Fruit fly (Drosophila melanogaster) whole organism, prepupa: Measurements from ENCODE around the gene Pisd.

Source experiments
- Blimp-1 ChIP-seq: fragments of 200-800 bp; sonication (Bioruptor generic); optimal IDR thresholded peaks from 3 replicates; lab custom pipeline; 2017; ENCODE audit warnings: missing biosample characterization, missing genetic modification characterization, mild to moderate bottlenecking, moderate library complexity, missing genetic modification reagents
- CG10631 ChIP-seq: fragments of 200-800 bp; sonication (Bioruptor generic); optimal IDR thresholded peaks from 2 replicates; lab custom pipeline; 2016; ENCODE audit warnings: missing biosample characterization, missing genetic modification characterization
- CG11762 ChIP-seq: fragments of 200-800 bp; sonication (Bioruptor generic); optimal IDR thresholded peaks from 3 replicates; lab custom pipeline; 2016; ENCODE audit warnings: missing biosample characterization, missing genetic modification characterization; ENCODE audit not compliant: insufficient read depth
- CG11902 ChIP-seq: fragments of 200-800 bp; sonication (Bioruptor generic); optimal IDR thresholded peaks from 3 replicates; lab custom pipeline; 2016; ENCODE audit warnings: missing biosample characterization, missing genetic modification characterization
- CG15336 ChIP-seq: fragments of 200-800 bp; sonication (Bioruptor generic); IDR thresholded peaks from 2 replicates; pipeline ENCODE4 v1.3.6; 2022; ENCODE audit warnings: missing biosample characterization, missing genetic modification characterization
- CG1621 ChIP-seq: fragments of 200-800 bp; sonication (Bioruptor generic); optimal IDR thresholded peaks from 3 replicates; lab custom pipeline; 2018; ENCODE audit warnings: missing biosample characterization, mild to moderate bottlenecking, missing genetic modification characterization
- CG3032 ChIP-seq: fragments of 200-800 bp; optimal IDR thresholded peaks from 2 replicates; lab custom pipeline; 2019; ENCODE audit warnings: missing biosample characterization, mild to moderate bottlenecking, missing genetic modification characterization, moderate library complexity
- CG32006 ChIP-seq: fragments of 200-800 bp; sonication (Bioruptor generic); optimal IDR thresholded peaks from 3 replicates; lab custom pipeline; 2017; ENCODE audit warnings: missing biosample characterization, mild to moderate bottlenecking, missing genetic modification characterization
- CG34406 ChIP-seq: fragments of 200-800 bp; sonication (Bioruptor generic); optimal IDR thresholded peaks from 3 replicates; lab custom pipeline; 2016; ENCODE audit warnings: missing biosample characterization, missing genetic modification characterization
- CG3919 ChIP-seq: fragments of 200-800 bp; sonication (Bioruptor generic); optimal IDR thresholded peaks from 3 replicates; lab custom pipeline; 2016; ENCODE audit warnings: missing biosample characterization, missing genetic modification characterization
- CG4318 ChIP-seq: fragments of 200-800 bp; sonication (Bioruptor generic); optimal IDR thresholded peaks from 3 replicates; lab custom pipeline; 2017; ENCODE audit warnings: missing biosample characterization, mild to moderate bottlenecking, missing genetic modification characterization
- CG6276 ChIP-seq: fragments of 200-800 bp; sonication (Bioruptor generic); optimal IDR thresholded peaks from 2 replicates; lab custom pipeline; 2017; ENCODE audit warnings: missing biosample characterization, mild to moderate bottlenecking, missing genetic modification characterization
- CG6808 ChIP-seq: fragments of 200-800 bp; sonication (Bioruptor generic); optimal IDR thresholded peaks from 3 replicates; lab custom pipeline; 2017; ENCODE audit warnings: missing biosample characterization, missing genetic modification characterization, mild to moderate bottlenecking, moderate library complexity, missing genetic modification reagents
- CG6854 ChIP-seq: fragments of 200-800 bp; sonication (Bioruptor generic); optimal IDR thresholded peaks from 2 replicates; lab custom pipeline; 2017; ENCODE audit warnings: missing biosample characterization, mild to moderate bottlenecking, missing genetic modification characterization
- CG7368 ChIP-seq: fragments of 200-800 bp; sonication (Bioruptor generic); optimal IDR thresholded peaks from 3 replicates; lab custom pipeline; 2016; ENCODE audit warnings: missing biosample characterization, missing genetic modification characterization
- CG8319 ChIP-seq: fragments of 200-800 bp; sonication (Bioruptor generic); optimal IDR thresholded peaks from 3 replicates; lab custom pipeline; 2016; ENCODE audit warnings: missing biosample characterization, missing genetic modification characterization
- CG8632 ChIP-seq: fragments of 200-800 bp; sonication (Bioruptor generic); optimal IDR thresholded peaks from 3 replicates; lab custom pipeline; 2016; ENCODE audit warnings: missing biosample characterization, missing genetic modification characterization
- Eip93F ChIP-seq: fragments of 200-800 bp; sonication (Bioruptor generic); optimal IDR thresholded peaks from 2 replicates; lab custom pipeline; 2016; ENCODE audit warnings: missing biosample characterization, mild to moderate bottlenecking, missing genetic modification characterization
- Ets21C ChIP-seq: fragments of 200-800 bp; sonication (Bioruptor generic); optimal IDR thresholded peaks from 3 replicates; lab custom pipeline; 2016; ENCODE audit warnings: missing biosample characterization, missing genetic modification characterization
- Gug ChIP-seq: fragments of 200-800 bp; sonication (Bioruptor generic); IDR thresholded peaks from 2 replicates; pipeline ENCODE4 v1.3.6; 2022; ENCODE audit warnings: missing biosample characterization, missing genetic modification characterization
- Hr38 ChIP-seq: sonication (Bioruptor generic); optimal IDR thresholded peaks from 2 replicates; lab custom pipeline; 2016; ENCODE audit warnings: missing biosample characterization, missing genetic modification characterization
- Hr39 ChIP-seq: fragments of 200-800 bp; sonication (Bioruptor generic); optimal IDR thresholded peaks from 2 replicates; lab custom pipeline; 2016; ENCODE audit warnings: missing biosample characterization, missing genetic modification characterization
- Hr4 ChIP-seq: fragments of 200-800 bp; sonication (Bioruptor generic); optimal IDR thresholded peaks from 3 replicates; lab custom pipeline; 2016; ENCODE audit warnings: missing biosample characterization, missing genetic modification characterization
- Lpt ChIP-seq: fragments of 200-800 bp; sonication (Bioruptor generic); optimal IDR thresholded peaks from 3 replicates; lab custom pipeline; 2016; ENCODE audit warnings: missing biosample characterization, missing genetic modification characterization
- Met ChIP-seq: fragments of 200-800 bp; sonication (Bioruptor generic); optimal IDR thresholded peaks from 3 replicates; lab custom pipeline; 2016; ENCODE audit warnings: missing biosample characterization, missing genetic modification characterization
- OdsH ChIP-seq: fragments of 200-800 bp; sonication (Bioruptor generic); optimal IDR thresholded peaks from 3 replicates; lab custom pipeline; 2016; ENCODE audit warnings: missing biosample characterization, missing genetic modification characterization
- Smox ChIP-seq: fragments of 200-800 bp; sonication (Bioruptor generic); optimal IDR thresholded peaks from 3 replicates; lab custom pipeline; 2016; ENCODE audit warnings: missing biosample characterization, missing genetic modification characterization
- Sox102F ChIP-seq: fragments of 200-800 bp; sonication (Bioruptor generic); optimal IDR thresholded peaks from 2 replicates; lab custom pipeline; 2016; ENCODE audit warnings: missing biosample characterization, mild to moderate bottlenecking, missing genetic modification characterization
- Sox14 ChIP-seq: fragments of 200-800 bp; sonication (Bioruptor generic); optimal IDR thresholded peaks from 3 replicates; lab custom pipeline; 2016; ENCODE audit warnings: missing biosample characterization, missing genetic modification characterization
- achi ChIP-seq: fragments of 200-800 bp; sonication (Bioruptor generic); optimal IDR thresholded peaks from 3 replicates; lab custom pipeline; 2016; ENCODE audit warnings: missing biosample characterization, missing genetic modification characterization
- acj6 ChIP-seq: fragments of 200-800 bp; sonication (Bioruptor generic); optimal IDR thresholded peaks from 3 replicates; lab custom pipeline; 2016; ENCODE audit warnings: missing biosample characterization, missing genetic modification characterization
- cyc ChIP-seq: fragments of 200-800 bp; sonication (Bioruptor generic); optimal IDR thresholded peaks from 3 replicates; lab custom pipeline; 2016; ENCODE audit warnings: missing biosample characterization, missing genetic modification characterization
- dac ChIP-seq: fragments of 200-800 bp; sonication (Bioruptor generic); optimal IDR thresholded peaks from 2 replicates; lab custom pipeline; 2017; ENCODE audit warnings: missing biosample characterization, mild to moderate bottlenecking, missing genetic modification characterization
- eg ChIP-seq: fragments of 200-800 bp; sonication (Bioruptor generic); IDR thresholded peaks from 3 replicates; pipeline ENCODE4 v1.3.6; 2022; ENCODE audit warnings: missing biosample characterization, missing genetic modification characterization
- esn ChIP-seq: fragments of 200-800 bp; sonication (Bioruptor generic); optimal IDR thresholded peaks from 2 replicates; lab custom pipeline; 2016; ENCODE audit warnings: missing biosample characterization, mild to moderate bottlenecking, missing genetic modification characterization, moderate library complexity
- fkh ChIP-seq: fragments of 200-800 bp; sonication (Bioruptor generic); optimal IDR thresholded peaks from 3 replicates; lab custom pipeline; 2017; ENCODE audit warnings: missing biosample characterization, mild to moderate bottlenecking, missing genetic modification characterization, moderate library complexity
- lz ChIP-seq: fragments of 200-800 bp; sonication (Bioruptor generic); optimal IDR thresholded peaks from 3 replicates; lab custom pipeline; 2016; ENCODE audit warnings: missing biosample characterization, missing genetic modification characterization
- spab ChIP-seq: fragments of 200-800 bp; sonication (Bioruptor generic); optimal IDR thresholded peaks from 2 replicates; lab custom pipeline; 2017; ENCODE audit warnings: missing biosample characterization, mild to moderate bottlenecking, missing genetic modification characterization, missing genetic modification reagents
- ss ChIP-seq, 2 experiments: fragments of 200-800 bp; sonication (Bioruptor generic); optimal IDR thresholded peaks; 2 replicates in 1 of 2; 3 replicates in 1 of 2; lab custom pipeline; 2017 to 2018; ENCODE audit warnings: mild to moderate bottlenecking in 2 of 2, missing biosample characterization in 2 of 2, missing genetic modification characterization in 2 of 2, moderate library complexity in 1 of 2
- svp ChIP-seq: fragments of 200-800 bp; sonication (Bioruptor generic); peaks from one replicate; lab custom pipeline; 2016; ENCODE audit warnings: missing biosample characterization, missing genetic modification characterization
- topi ChIP-seq: fragments of 200-800 bp; sonication (Bioruptor generic); optimal IDR thresholded peaks from 3 replicates; lab custom pipeline; 2016; ENCODE audit warnings: missing biosample characterization, missing genetic modification characterization
- vri ChIP-seq: fragments of 200-800 bp; sonication (Bioruptor generic); optimal IDR thresholded peaks from 3 replicates; lab custom pipeline; 2016; ENCODE audit warnings: missing biosample characterization, mild to moderate bottlenecking, missing genetic modification characterization

Pisd gene

dm6 chr3R:24024123-24024522, 26.5 kb upstream of the Pisd start (continued):
- TF ChIP-seq svp (GFP tag; lab: Kevin White, UChicago) (no peak), Ets21C (GFP tag; lab: Kevin White, UChicago) (no peak), dac (peak; percentile 0), CG6808 (GFP tag; lab: Kevin White, UChicago) (peak; percentile 61), CG6854 (GFP tag; lab: Kevin White, UChicago) (no peak), esn (GFP tag; lab: Kevin White, UChicago) (no peak), eg (peak; percentile 43; the same call in 2 of the 3 replicates), CG4318 (peak; percentile 53), Met (GFP tag; lab: Kevin White, UChicago) (no peak), Hr39 (GFP tag; lab: Kevin White, UChicago) (no peak), CG15336 (peak; percentile 67), fkh (GFP tag; lab: Kevin White, UChicago) (no peak), CG10631 (GFP tag; lab: Kevin White, UChicago) (peak; percentile 52), CG11902 (GFP tag; lab: Kevin White, UChicago) (no peak), Gug (GFP tag; lab: Robert Waterston, UW) (peak; percentile 23; the same call in 1 of the 2 replicates), Hr4 (GFP tag; lab: Kevin White, UChicago) (peak; percentile 55), CG32006 (GFP tag; lab: Kevin White, UChicago) (peak; percentile 79), CG8319 (no peak), topi (GFP tag; lab: Kevin White, UChicago) (no peak), vri (no peak), acj6 (peak; percentile 31), CG3032 (peak; percentile 47), Sox102F (GFP tag; lab: Kevin White, UChicago) (no peak), cyc (GFP tag; lab: Kevin White, UChicago) (no peak), Lpt (peak; percentile 51), Hr38 (GFP tag; lab: Kevin White, UChicago) (no peak), CG3919 (peak; percentile 42), CG8632 (GFP tag; lab: Kevin White, UChicago) (no peak), CG7368 (GFP tag; lab: Kevin White, UChicago) (no peak), ss (GFP tag; optimal IDR thresholded peaks at IDR 0.05; lab: Kevin White, UChicago) (peak; percentile 20 to 30)

- TF ChIP-seq Smox (GFP tag; lab: Kevin White, UChicago), result no peak
- TF ChIP-seq Sox14 (GFP tag; lab: Kevin White, UChicago), result no peak
- no peak for TF ChIP-seq lz (GFP tag; lab: Kevin White, UChicago)
- TF ChIP-seq CG10631 (GFP tag; lab: Kevin White, UChicago), result no peak
- TF ChIP-seq Ets21C (GFP tag; lab: Kevin White, UChicago), result no peak
- TF ChIP-seq Hr38 (GFP tag; lab: Kevin White, UChicago), result no peak
- no peak for TF ChIP-seq CG11762
- no peak for TF ChIP-seq CG34406 (GFP tag; lab: Kevin White, UChicago)
- no peak for TF ChIP-seq CG1621
- TF ChIP-seq CG6854 (GFP tag; lab: Kevin White, UChicago), result no peak
- TF ChIP-seq Blimp-1, result no peak
- no peak for TF ChIP-seq cyc (GFP tag; lab: Kevin White, UChicago)
- TF ChIP-seq spab (GFP tag; lab: Kevin White, UChicago), result no peak
- TF ChIP-seq Eip93F (GFP tag; lab: Kevin White, UChicago), result no peak
- no peak for TF ChIP-seq CG7368 (GFP tag; lab: Kevin White, UChicago)
- no peak for TF ChIP-seq Lpt
- no peak for TF ChIP-seq achi (GFP tag; lab: Kevin White, UChicago)
- TF ChIP-seq CG6276 (GFP tag; lab: Kevin White, UChicago), result no peak
- no peak for TF ChIP-seq vri
- TF ChIP-seq OdsH (GFP tag; lab: Kevin White, UChicago), result no peak
Measured at dm6 chr3R:24024688-24025087, 25.9 kb upstream of the Pisd start.
